Fruit fly (Drosophila melanogaster) whole organism, embryonic: ENCODE measurements around the gene CG14439.

Source experiments
- Bdp1 ChIP-seq: fragments of 200-800 bp; sonication (Bioruptor generic); optimal IDR thresholded peaks from 3 replicates; lab custom pipeline; 2016; ENCODE audit warnings: missing biosample characterization, missing genetic modification characterization
- CG10274 ChIP-seq: fragments of 200-800 bp; sonication (Bioruptor generic); optimal IDR thresholded peaks from 3 replicates; lab custom pipeline; 2017; ENCODE audit warnings: missing biosample characterization, mild to moderate bottlenecking, missing genetic modification characterization
- CG10321 ChIP-seq: fragments of 200-800 bp; sonication (Bioruptor generic); IDR thresholded peaks from 2 replicates; pipeline ENCODE4 v1.3.6; 2022; ENCODE audit warnings: missing biosample characterization, missing genetic modification characterization
- CG11085 ChIP-seq: fragments of 200-800 bp; sonication (Bioruptor generic); IDR thresholded peaks from 2 replicates; pipeline ENCODE4 v1.3.6; 2022; ENCODE audit warnings: missing biosample characterization, missing genetic modification characterization
- CG12104 ChIP-seq: fragments of 200-800 bp; sonication (Bioruptor generic); optimal IDR thresholded peaks from 3 replicates; lab custom pipeline; 2016; ENCODE audit warnings: missing biosample characterization, missing genetic modification characterization
- CG1233 ChIP-seq: fragments of 200-800 bp; sonication (Bioruptor generic); optimal IDR thresholded peaks from 4 replicates; lab custom pipeline; 2018; ENCODE audit warnings: missing biosample characterization, mild to moderate bottlenecking, missing genetic modification characterization
- CG12744 ChIP-seq: fragments of 200-800 bp; sonication (Bioruptor generic); optimal IDR thresholded peaks from 2 replicates; lab custom pipeline; 2016; ENCODE audit warnings: missing biosample characterization, missing genetic modification characterization
- CG13894 ChIP-seq: fragments of 200-800 bp; sonication (Bioruptor generic); optimal IDR thresholded peaks from 3 replicates; lab custom pipeline; 2018; ENCODE audit warnings: missing biosample characterization, mild to moderate bottlenecking, missing genetic modification characterization, moderate library complexity
- CG14667 ChIP-seq: fragments of 200-800 bp; sonication (Bioruptor generic); IDR thresholded peaks from 2 replicates; pipeline ENCODE4 v1.3.6; 2022; ENCODE audit warnings: missing biosample characterization, missing genetic modification characterization
- CG14965 ChIP-seq: fragments of 200-800 bp; sonication (Bioruptor generic); optimal IDR thresholded peaks from 2 replicates; lab custom pipeline; 2016; ENCODE audit warnings: missing biosample characterization, missing genetic modification characterization, borderline replicate concordance
- CG15269 ChIP-seq: fragments of 200-800 bp; sonication (Bioruptor generic); optimal IDR thresholded peaks from 2 replicates; lab custom pipeline; 2018; ENCODE audit warnings: missing biosample characterization, mild to moderate bottlenecking, missing genetic modification characterization, moderate library complexity
- CG1603 ChIP-seq: fragments of 200-800 bp; sonication (Bioruptor generic); optimal IDR thresholded peaks from 2 replicates; lab custom pipeline; 2019; ENCODE audit warnings: missing biosample characterization, mild to moderate bottlenecking, missing genetic modification characterization, moderate library complexity
- CG17361 ChIP-seq: fragments of 200-800 bp; sonication (Bioruptor generic); IDR thresholded peaks from 3 replicates; pipeline ENCODE4 v1.3.6; 2022; ENCODE audit warnings: missing biosample characterization, missing genetic modification characterization
- CG2199 ChIP-seq: fragments of 200-800 bp; sonication (Bioruptor generic); IDR thresholded peaks from 3 replicates; pipeline ENCODE4 v1.3.6; 2022; ENCODE audit warnings: missing biosample characterization, missing genetic modification characterization
- CG3838 ChIP-seq: fragments of 200-800 bp; sonication (Bioruptor generic); optimal IDR thresholded peaks from 3 replicates; lab custom pipeline; 2016; ENCODE audit warnings: missing biosample characterization, missing genetic modification characterization
- CG42726 ChIP-seq: fragments of 200-800 bp; sonication (Bioruptor generic); IDR thresholded peaks from 2 replicates; pipeline ENCODE4 v1.3.6; 2022; ENCODE audit warnings: missing biosample characterization, missing genetic modification characterization; ENCODE audit not compliant: partially characterized antibody
- CG5953 ChIP-seq: fragments of 200-800 bp; sonication (Bioruptor generic); IDR thresholded peaks from 2 replicates; pipeline ENCODE4 v1.3.6; 2022; ENCODE audit warnings: missing biosample characterization, missing genetic modification characterization
- CG6791 ChIP-seq: fragments of 200-800 bp; sonication (Bioruptor generic); IDR thresholded peaks from 3 replicates; pipeline ENCODE4 v1.3.6; 2022; ENCODE audit warnings: missing biosample characterization, missing genetic modification characterization; ENCODE audit not compliant: partially characterized antibody
- CG6854 ChIP-seq: fragments of 200-800 bp; sonication (Bioruptor generic); optimal IDR thresholded peaks from 3 replicates; lab custom pipeline; 2017; ENCODE audit warnings: missing biosample characterization, mild to moderate bottlenecking, missing genetic modification characterization
- CG8359 ChIP-seq: fragments of 200-800 bp; sonication (Bioruptor generic); optimal IDR thresholded peaks from 2 replicates; lab custom pipeline; 2017; ENCODE audit warnings: missing biosample characterization, mild to moderate bottlenecking, missing genetic modification characterization, borderline replicate concordance
- CG8924 ChIP-seq: fragments of 200-800 bp; optimal IDR thresholded peaks from 3 replicates; lab custom pipeline; 2019; ENCODE audit warnings: missing biosample characterization, mild to moderate bottlenecking, missing genetic modification characterization, moderate library complexity
- CG9609 ChIP-seq: fragments of 200-800 bp; sonication (Bioruptor generic); optimal IDR thresholded peaks from 3 replicates; lab custom pipeline; 2016; ENCODE audit warnings: missing biosample characterization, missing genetic modification characterization
- CG9727 ChIP-seq: fragments of 200-800 bp; sonication (Bioruptor generic); optimal IDR thresholded peaks from 3 replicates; lab custom pipeline; 2017; ENCODE audit warnings: missing biosample characterization, mild to moderate bottlenecking, missing genetic modification characterization
- H15 ChIP-seq: fragments of 200-800 bp; sonication (Bioruptor generic); IDR thresholded peaks from 3 replicates; pipeline ENCODE4 v1.3.6; 2022; ENCODE audit warnings: missing biosample characterization, missing genetic modification characterization
- MESR4 ChIP-seq: fragments of 200-800 bp; sonication (Bioruptor generic); optimal IDR thresholded peaks from 2 replicates; lab custom pipeline; 2018; ENCODE audit warnings: missing biosample characterization, mild to moderate bottlenecking, missing genetic modification characterization, moderate library complexity
- Nf-YB ChIP-seq: fragments of 200-800 bp; sonication (Bioruptor generic); optimal IDR thresholded peaks from 3 replicates; lab custom pipeline; 2019; ENCODE audit warnings: missing biosample characterization, mild to moderate bottlenecking, missing genetic modification characterization, moderate library complexity
- Ptx1 ChIP-seq: fragments of 200-800 bp; sonication (Bioruptor generic); IDR thresholded peaks from 2 replicates; pipeline ENCODE4 v1.3.6; 2022; ENCODE audit warnings: missing biosample characterization, missing genetic modification characterization
- Rx ChIP-seq: fragments of 200-800 bp; sonication (Bioruptor generic); IDR thresholded peaks from 2 replicates; pipeline ENCODE4 v1.3.6; 2022; ENCODE audit warnings: missing biosample characterization, missing genetic modification characterization
- ab ChIP-seq: fragments of 200-800 bp; sonication (Bioruptor generic); optimal IDR thresholded peaks from 2 replicates; lab custom pipeline; 2016; ENCODE audit warnings: missing biosample characterization, missing genetic modification characterization
- ash1 ChIP-seq: fragments of 200-800 bp; sonication (Bioruptor generic); optimal IDR thresholded peaks from 2 replicates; lab custom pipeline; 2018; ENCODE audit warnings: missing biosample characterization, mild to moderate bottlenecking, missing genetic modification characterization
- ato ChIP-seq: fragments of 200-800 bp; sonication (Bioruptor generic); IDR thresholded peaks from 2 replicates; pipeline ENCODE4 v1.3.6; 2022; ENCODE audit warnings: missing biosample characterization, missing genetic modification characterization; ENCODE audit not compliant: partially characterized antibody
- az2 ChIP-seq: fragments of 200-800 bp; sonication (Bioruptor generic); optimal IDR thresholded peaks from 3 replicates; lab custom pipeline; 2016; ENCODE audit warnings: missing biosample characterization, missing genetic modification characterization
- bigmax ChIP-seq: fragments of 200-800 bp; sonication (Bioruptor generic); optimal IDR thresholded peaks from 2 replicates; lab custom pipeline; 2018; ENCODE audit warnings: missing biosample characterization, mild to moderate bottlenecking, missing genetic modification characterization
- dm ChIP-seq: fragments of 200-800 bp; sonication (Bioruptor generic); optimal IDR thresholded peaks from 3 replicates; lab custom pipeline; 2016; ENCODE audit warnings: missing biosample characterization, missing genetic modification characterization
- dysf ChIP-seq: fragments of 200-800 bp; sonication (Bioruptor generic); IDR thresholded peaks from 3 replicates; pipeline ENCODE4 v1.3.6; 2022; ENCODE audit warnings: missing biosample characterization, missing genetic modification characterization
- fd64A ChIP-seq: fragments of 200-800 bp; sonication (Bioruptor generic); optimal IDR thresholded peaks from 3 replicates; lab custom pipeline; 2018; ENCODE audit warnings: missing biosample characterization, mild to moderate bottlenecking, missing genetic modification characterization
- gsb-n ChIP-seq: fragments of 200-800 bp; sonication (Bioruptor generic); optimal IDR thresholded peaks from 3 replicates; lab custom pipeline; 2018; ENCODE audit warnings: missing biosample characterization, mild to moderate bottlenecking, missing genetic modification characterization
- gt ChIP-seq: fragments of 200-800 bp; sonication (Bioruptor generic); IDR thresholded peaks from 2 replicates; pipeline ENCODE4 v1.3.6; 2022; ENCODE audit warnings: missing biosample characterization, missing genetic modification characterization
- hb ChIP-seq: fragments of 200-800 bp; sonication (Bioruptor generic); IDR thresholded peaks from 3 replicates; pipeline ENCODE4 v1.3.6; 2022; ENCODE audit warnings: missing biosample characterization, missing genetic modification characterization; ENCODE audit not compliant: partially characterized antibody
- knrl ChIP-seq: fragments of 200-800 bp; sonication (Bioruptor generic); IDR thresholded peaks from 3 replicates; pipeline ENCODE4 v1.3.6; 2022; ENCODE audit warnings: missing biosample characterization, missing genetic modification characterization; ENCODE audit not compliant: partially characterized antibody
- lab ChIP-seq: fragments of 200-800 bp; sonication (Bioruptor generic); optimal IDR thresholded peaks from 3 replicates; lab custom pipeline; 2017; ENCODE audit warnings: missing biosample characterization, missing genetic modification characterization, mild to moderate bottlenecking, moderate library complexity, missing genetic modification reagents
- lilli ChIP-seq: fragments of 200-800 bp; sonication (Bioruptor generic); optimal IDR thresholded peaks from 3 replicates; lab custom pipeline; 2016; ENCODE audit warnings: missing biosample characterization, missing genetic modification characterization
- nmo ChIP-seq: fragments of 200-800 bp; sonication (Bioruptor generic); optimal IDR thresholded peaks from 2 replicates; lab custom pipeline; 2018; ENCODE audit warnings: missing biosample characterization, mild to moderate bottlenecking, missing genetic modification characterization, moderate library complexity
- pzg ChIP-seq: fragments of 200-800 bp; sonication (Bioruptor generic); optimal IDR thresholded peaks from 3 replicates; lab custom pipeline; 2018; ENCODE audit warnings: missing biosample characterization, mild to moderate bottlenecking, missing genetic modification characterization, moderate library complexity
- sim ChIP-seq: fragments of 200-800 bp; sonication (Bioruptor generic); IDR thresholded peaks from 2 replicates; pipeline ENCODE4 v1.3.6; 2022; ENCODE audit warnings: missing biosample characterization, missing genetic modification characterization
- sob ChIP-seq: fragments of 200-800 bp; sonication (Bioruptor generic); IDR thresholded peaks from 2 replicates; pipeline ENCODE4 v1.3.6; 2022; ENCODE audit warnings: missing biosample characterization, missing genetic modification characterization
- stwl ChIP-seq: fragments of 200-800 bp; sonication (Bioruptor generic); optimal IDR thresholded peaks from 3 replicates; lab custom pipeline; 2018; ENCODE audit warnings: missing biosample characterization, mild to moderate bottlenecking, missing genetic modification characterization, moderate library complexity
- tap ChIP-seq: fragments of 200-800 bp; optimal IDR thresholded peaks from 3 replicates; lab custom pipeline; 2019; ENCODE audit warnings: missing biosample characterization, mild to moderate bottlenecking, missing genetic modification characterization, moderate library complexity
- unpg ChIP-seq: fragments of 200-800 bp; sonication (Bioruptor generic); optimal IDR thresholded peaks from 3 replicates; lab custom pipeline; 2018; ENCODE audit warnings: missing biosample characterization, mild to moderate bottlenecking, missing genetic modification characterization, moderate library complexity
- vfl ChIP-seq: fragments of 200-800 bp; sonication (Bioruptor generic); optimal IDR thresholded peaks from 2 replicates; lab custom pipeline; 2016; ENCODE audit warnings: missing biosample characterization, missing genetic modification characterization
- wor ChIP-seq: fragments of 200-800 bp; sonication (Bioruptor generic); IDR thresholded peaks from 2 replicates; pipeline ENCODE4 v1.3.6; 2022; ENCODE audit warnings: missing biosample characterization, missing genetic modification characterization

The CG14439 gene

dm6 chrX:6793390-6793789 is 46.0 kb downstream of the CG14439 start (continued):
- TF ChIP-seq CG5953 (GFP tag; lab: Robert Waterston, UW) (0 out of 2 replicates have a peak, but pooled peaks have one; percentile 8), gsb-n (tag; lab: Kevin White, UChicago) (no peak), MESR4 (GFP tag; lab: Kevin White, UChicago) (no peak), bigmax (no peak), nmo (peak; percentile 54), Rx (GFP tag; lab: Robert Waterston, UW) (peak; percentile 72), ato (no peak), sob (GFP tag; lab: Robert Waterston, UW) (peak; percentile 77), vfl (GFP tag; lab: Kevin White, UChicago) (peak; percentile 35), CG12104 (peak; percentile 49), stwl (tag; lab: Kevin White, UChicago) (no peak), Bdp1 (no peak), CG8359 (GFP tag; lab: Kevin White, UChicago) (no peak), CG11085 (GFP tag; lab: Robert Waterston, UW) (peak; percentile 70), tap (tag; lab: Kevin White, UChicago) (peak; percentile 60), CG8924 (peak; percentile 14), CG6791 (GFP tag; lab: Robert Waterston, UW) (no peak), CG3838 (GFP tag; lab: Kevin White, UChicago) (no peak), CG6854 (GFP tag; lab: Kevin White, UChicago) (no peak), wor (peak; percentile 58), dysf (GFP tag; lab: Robert Waterston, UW) (peak; percentile 85), CG1233 (GFP tag; lab: Kevin White, UChicago) (peak; percentile 42), pzg (GFP tag; lab: Kevin White, UChicago) (no peak), ab (peak; percentile 17), CG9727 (peak; percentile 10), az2 (GFP tag; lab: Kevin White, UChicago) (peak; percentile 57), CG2199 (GFP tag; lab: Robert Waterston, UW) (no peak), CG15269 (tag; lab: Kevin White, UChicago) (peak; percentile 81), CG10321 (GFP tag; lab: Robert Waterston, UW) (no peak), unpg (GFP tag; lab: Kevin White, UChicago) (peak; percentile 79), hb (GFP tag; lab: Robert Waterston, UW) (no peak), lilli (peak; percentile 75), sim (GFP tag; lab: Robert Waterston, UW) (no peak), CG1603 (tag; lab: Kevin White, UChicago) (peak; percentile 81), CG12744 (peak; percentile 68), H15 (GFP tag; lab: Robert Waterston, UW) (peak; percentile 63), CG17361 (GFP tag; lab: Robert Waterston, UW) (0 out of 3 replicates have a peak, but pooled peaks have one; percentile 44), ash1 (GFP tag; lab: Kevin White, UChicago) (no peak), CG14667 (GFP tag; lab: Robert Waterston, UW) (peak; percentile 63), gt (GFP tag; lab: Robert Waterston, UW) (no peak), fd64A (GFP tag; lab: Kevin White, UChicago) (no peak), Nf-YB (GFP tag; lab: Kevin White, UChicago) (peak; percentile 18), CG42726 (GFP tag; lab: Robert Waterston, UW) (no peak), CG13894 (tag; lab: Kevin White, UChicago) (peak; percentile 47), lab (peak; percentile 78), dm (GFP tag; lab: Kevin White, UChicago) (peak; percentile 24), CG9609 (GFP tag; lab: Kevin White, UChicago) (peak; percentile 70), CG14965 (GFP tag; lab: Kevin White, UChicago) (no peak), knrl (no peak), Ptx1 (GFP tag; lab: Robert Waterston, UW) (peak; percentile 82), CG10274 (peak; percentile 43)
